Fruit fly (Drosophila melanogaster): ENCODE data around the gene g.

dm6 chrX:13752543-13753046, 16.5 kb upstream of the g start:
- TF ChIP-seq h (GFP tag; optimal IDR thresholded peaks at IDR 0.05) (no peak), Vsx2 (GFP tag; optimal IDR thresholded peaks at IDR 0.05; ENCODE audit: partially characterized antibody) (no peak), dmrt93B (GFP tag; optimal IDR thresholded peaks at IDR 0.05) (no peak), Hr83 (GFP tag; optimal IDR thresholded peaks at IDR 0.05; ENCODE audit: poor library complexity, severe bottlenecking) (no peak), GATAd (GFP tag; optimal IDR thresholded peaks at IDR 0.05) (no peak), CG9705 (GFP tag; optimal IDR thresholded peaks at IDR 0.05) (no peak), pan (optimal IDR thresholded peaks at IDR 0.05) (no peak), CG32264 (GFP tag; optimal IDR thresholded peaks at IDR 0.05) (no peak), sv (GFP tag; optimal IDR thresholded peaks at IDR 0.05) (no peak), lola (GFP tag; optimal IDR thresholded peaks at IDR 0.05) (no peak), usp (GFP tag; optimal IDR thresholded peaks at IDR 0.05) (no peak), HLH106 (tag; optimal IDR thresholded peaks at IDR 0.05) (no peak), fru (GFP tag; optimal IDR thresholded peaks at IDR 0.05) (no peak), psq (GFP tag; optimal IDR thresholded peaks at IDR 0.05) (no peak)

Measured in whole organism, wandering third instar larva.